Worm (Caenorhabditis elegans) whole organism, early embryonic: ENCODE results near the gene clec-231.
"Not testable (repeated sequence)": the region's sequence is repeated elsewhere in the genome, so short reads cannot be mapped to it uniquely, and the experiment has no call there.

Experiments used
- B0310.2 ChIP-seq: sonication (generic microtip); optimal IDR thresholded peaks from 2 replicates; lab custom pipeline; 2016; ENCODE audit warnings: mild to moderate bottlenecking, missing genetic modification characterization, missing compliant biosample characterization
- F13C5.2 ChIP-seq: sonication (generic microtip); optimal IDR thresholded peaks from 2 replicates; lab custom pipeline; 2017; ENCODE audit warnings: mild to moderate bottlenecking, missing genetic modification characterization, inconsistent platforms, missing compliant biosample characterization
- aly-1 ChIP-seq: sonication (generic microtip); optimal IDR thresholded peaks from 2 replicates; lab custom pipeline; 2016; ENCODE audit warnings: missing genetic modification characterization, missing compliant biosample characterization
- ama-1 ChIP-seq: fragments of 150-350 bp; optimal IDR thresholded peaks from 2 replicates; lab custom pipeline; 2014
- ceh-13 ChIP-seq: fragments of 200-800 bp; sonication (Bioruptor generic); optimal IDR thresholded peaks from 2 replicates; lab custom pipeline; 2018; ENCODE audit warnings: mild to moderate bottlenecking, missing genetic modification characterization, missing compliant biosample characterization
- ceh-36 ChIP-seq: sonication (generic microtip); optimal IDR thresholded peaks from 2 replicates; lab custom pipeline; 2016; ENCODE audit warnings: missing genetic modification characterization, inconsistent platforms, missing compliant biosample characterization
- ets-7 ChIP-seq: sonication (generic microtip); optimal IDR thresholded peaks from 2 replicates; lab custom pipeline; 2016; ENCODE audit warnings: missing genotype, missing genetic modification characterization, missing compliant biosample characterization
- flt-1 ChIP-seq: fragments of 200-800 bp; sonication (Bioruptor generic); IDR thresholded peaks from 2 replicates; pipeline ENCODE4 v1.3.6; 2022; ENCODE audit warnings: missing genetic modification characterization, missing compliant biosample characterization
- hmbx-1 ChIP-seq: sonication (generic microtip); optimal IDR thresholded peaks from 2 replicates; lab custom pipeline; 2016; ENCODE audit warnings: mild to moderate bottlenecking, missing genetic modification characterization, missing compliant biosample characterization
- hmg-4 ChIP-seq: fragments of 200-800 bp; sonication (Bioruptor generic); optimal IDR thresholded peaks from 2 replicates; lab custom pipeline; 2018; ENCODE audit warnings: mild to moderate bottlenecking, missing genetic modification characterization, missing compliant biosample characterization
- hnd-1 ChIP-seq: sonication (generic microtip); optimal IDR thresholded peaks from 2 replicates; lab custom pipeline; 2016; ENCODE audit warnings: missing genetic modification characterization, missing compliant biosample characterization
- pes-1 ChIP-seq: fragments of 200-800 bp; sonication (Bioruptor generic); IDR thresholded peaks from 2 replicates; pipeline ENCODE4 v1.3.6; 2022; ENCODE audit warnings: missing genetic modification reagents, missing genetic modification characterization, missing compliant biosample characterization
- scrt-1 ChIP-seq: fragments of 200-800 bp; sonication (Bioruptor generic); IDR thresholded peaks from 2 replicates; pipeline ENCODE4 v1.3.6; 2022; ENCODE audit warnings: missing genetic modification characterization, missing compliant biosample characterization
- sea-1 ChIP-seq: fragments of 200-800 bp; sonication (Bioruptor generic); conservative IDR thresholded peaks from 2 replicates; pipeline ENCODE4 v1.3.6; 2022; ENCODE audit warnings: missing genetic modification characterization, missing compliant biosample characterization
- tbx-11 ChIP-seq: fragments of 200-800 bp; sonication (Bioruptor generic); IDR thresholded peaks from 2 replicates; pipeline ENCODE4 v1.3.6; 2022; ENCODE audit warnings: missing genetic modification characterization, missing compliant biosample characterization
- tbx-37 ChIP-seq: fragments of 200-800 bp; sonication (Bioruptor generic); conservative IDR thresholded peaks from 2 replicates; pipeline ENCODE4 v1.3.6; 2022; ENCODE audit warnings: missing genetic modification reagents, missing genetic modification characterization, missing compliant biosample characterization
- tra-4 ChIP-seq: sonication (generic microtip); optimal IDR thresholded peaks from 2 replicates; lab custom pipeline; 2017; ENCODE audit warnings: missing genetic modification characterization, missing compliant biosample characterization

clec-231 gene

ce11 chrV:15339363-15339762 is 11.2 kb downstream of the clec-231 start, which contains the start of gene clec-228:
clec-228 (minus strand) TSS chrV:15339463.
- TF ChIP-seq ets-7 (tag; lab: Kevin White, UChicago) = no peak
- TF ChIP-seq F13C5.2 (tag; lab: Kevin White, UChicago) = no peak

- TF ChIP-seq hmbx-1 (no peak), ets-7 (tag; lab: Kevin White, UChicago) (no peak), flt-1 (GFP tag; lab: Robert Waterston, UW) (no peak), sea-1 (no peak), hnd-1 (no peak), tbx-37 (GFP tag; lab: Robert Waterston, UW) (no peak)
These were observed 13.1 kb downstream of the clec-231 start, which contains the start of gene wrt-7 for ce11 chrV:15337405-15337804. wrt-7 (minus strand) TSS chrV:15337505.

ce11 chrV:15332851-15333250 is 17.7 kb downstream of the clec-231 start, which contains the start of gene srw-113:
srw-113 (plus strand) TSS chrV:15333151.
- TF ChIP-seq ceh-36 (no peak), aly-1 (tag; lab: Kevin White, UChicago) (no peak), tra-4 (tag; lab: Kevin White, UChicago) (no peak)

- TF ChIP-seq ceh-36 (no peak), ama-1 (lab: Kevin White, UChicago) (no peak), sea-1 (no peak), tra-4 (tag; lab: Kevin White, UChicago) (no peak), tbx-11 (GFP tag; lab: Robert Waterston, UW) (no peak), flt-1 (GFP tag; lab: Robert Waterston, UW) (no peak), pes-1 (GFP tag; lab: Robert Waterston, UW) (no peak), B0310.2 (tag; lab: Kevin White, UChicago) (no peak), hmg-4 (GFP tag; lab: Kevin White, UChicago) (no peak), ceh-13 (GFP tag; lab: Kevin White, UChicago) (no peak), ets-7 (tag; lab: Kevin White, UChicago) (no peak)
These were observed 20.2 kb downstream of the clec-231 start, which contains the start of gene srh-295 for ce11 chrV:15330314-15330713. srh-295 (plus strand) TSS chrV:15330614.

- TF ChIP-seq ets-7 (tag; lab: Kevin White, UChicago) (no peak), scrt-1 (GFP tag; lab: Robert Waterston, UW) (no peak), B0310.2 (tag; lab: Kevin White, UChicago) (no peak)
These were observed 22.6 kb downstream of the clec-231 start, which contains the start of gene ZK1037.6 for ce11 chrV:15327745-15328447. ZK1037.6 (minus strand) TSS chrV:15327795.

- TF ChIP-seq flt-1 (GFP tag; lab: Robert Waterston, UW) (no peak), F13C5.2 (tag; lab: Kevin White, UChicago) (no peak), hmbx-1 (no peak), scrt-1 (GFP tag; lab: Robert Waterston, UW) (no peak), hmg-4 (GFP tag; lab: Kevin White, UChicago) (no peak), pes-1 (GFP tag; lab: Robert Waterston, UW) (no peak), tbx-37 (GFP tag; lab: Robert Waterston, UW) (no peak), ceh-13 (GFP tag; lab: Kevin White, UChicago) (no peak), ets-7 (tag; lab: Kevin White, UChicago) (no peak), ama-1 (lab: Kevin White, UChicago) (no peak), hnd-1 (no peak), aly-1 (tag; lab: Kevin White, UChicago) (no peak), tbx-11 (GFP tag; lab: Robert Waterston, UW) (no peak), tra-4 (tag; lab: Kevin White, UChicago) (no peak), sea-1 (no peak)
These were observed 27.1 kb downstream of the clec-231 start for ce11 chrV:15323417-15323816.

ce11 chrV:15322653-15323052 is 27.9 kb downstream of the clec-231 start, which contains the start of gene nhr-247:
nhr-247 (plus strand) TSS chrV:15322982.
- TF ChIP-seq scrt-1 (GFP tag; lab: Robert Waterston, UW); hnd-1; ceh-36: not testable (repeated sequence)

- TF ChIP-seq pes-1 (GFP tag; lab: Robert Waterston, UW) = peak; percentile 64
- TF ChIP-seq flt-1 (GFP tag; lab: Robert Waterston, UW) = peak; percentile 51; the same call in 1 of the 2 replicates
These were observed 29.7 kb downstream of the clec-231 start for ce11 chrV:15320756-15321332.

- TF ChIP-seq hmbx-1 = no peak
- no peak for TF ChIP-seq tbx-11 (GFP tag; lab: Robert Waterston, UW)
- TF ChIP-seq hnd-1 = no peak
- no peak for TF ChIP-seq hmg-4 (GFP tag; lab: Kevin White, UChicago)
- no peak for TF ChIP-seq B0310.2 (tag; lab: Kevin White, UChicago)
- no peak for TF ChIP-seq pes-1 (GFP tag; lab: Robert Waterston, UW)
- TF ChIP-seq F13C5.2 (tag; lab: Kevin White, UChicago) = no peak
- no peak for TF ChIP-seq flt-1 (GFP tag; lab: Robert Waterston, UW)
- TF ChIP-seq ets-7 (tag; lab: Kevin White, UChicago) = no peak
- no peak for TF ChIP-seq tbx-37 (GFP tag; lab: Robert Waterston, UW)
- TF ChIP-seq tra-4 (tag; lab: Kevin White, UChicago) = no peak
- TF ChIP-seq ama-1 (lab: Kevin White, UChicago) = no peak
- no peak for TF ChIP-seq scrt-1 (GFP tag; lab: Robert Waterston, UW)
- no peak for TF ChIP-seq ceh-13 (GFP tag; lab: Kevin White, UChicago)
- TF ChIP-seq aly-1 (tag; lab: Kevin White, UChicago) = no peak
- TF ChIP-seq ceh-36 = no peak
- TF ChIP-seq sea-1 = no peak
These were observed 31.9 kb downstream of the clec-231 start, which contains the start of gene nhr-291 for ce11 chrV:15318638-15319037. nhr-291 (plus strand) TSS chrV:15318961.
